Worm (Caenorhabditis elegans): ENCODE results near the gene F57G4.1.

DNA sequence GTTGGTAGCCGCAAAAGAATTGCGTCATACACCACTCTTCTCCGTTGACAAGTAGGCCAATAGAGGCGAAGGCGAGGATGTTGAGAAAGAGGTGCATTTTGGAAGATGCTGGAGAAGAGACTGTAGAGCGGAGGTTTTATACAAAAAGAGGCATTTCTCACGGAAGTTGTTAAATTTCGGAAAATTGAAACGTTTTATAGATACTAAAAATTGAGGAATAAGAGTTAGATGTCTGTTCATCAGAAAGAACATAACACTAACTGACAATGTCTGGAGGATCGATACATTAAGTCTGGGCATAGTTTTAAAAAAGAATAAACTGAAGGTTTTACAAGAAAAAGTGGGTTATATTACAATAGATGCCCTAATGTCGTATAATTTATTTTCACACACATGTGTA, 9.1 kb upstream of the F57G4.1 start, which contains the start of gene Y6G8.14:
- TF ChIP-seq irx-1 (tag; optimal IDR thresholded peaks at IDR 0.05): no peak
- no peak for TF ChIP-seq mep-1 (tag; optimal IDR thresholded peaks at IDR 0.05)
- TF ChIP-seq sox-4 (tag; optimal IDR thresholded peaks at IDR 0.05): no peak
- no peak for TF ChIP-seq skn-1 (tag; optimal IDR thresholded peaks at IDR 0.05)
- no peak for TF ChIP-seq ama-1 (optimal IDR thresholded peaks at IDR 0.05)

All from whole organism, L1 larva.